Fruit fly (Drosophila melanogaster) whole organism, embryonic: ENCODE measurements around the gene Bcat.

Source experiments
- B-H1 ChIP-seq: fragments of 200-800 bp; sonication (Bioruptor generic); IDR thresholded peaks from 3 replicates; pipeline ENCODE4 v1.3.6; 2022; ENCODE audit warnings: missing biosample characterization, missing genetic modification characterization
- B-H2 ChIP-seq: fragments of 200-800 bp; sonication (Bioruptor generic); optimal IDR thresholded peaks from 2 replicates; lab custom pipeline; 2018; ENCODE audit warnings: missing biosample characterization, mild to moderate bottlenecking, missing genetic modification characterization
- Bdp1 ChIP-seq: fragments of 200-800 bp; sonication (Bioruptor generic); optimal IDR thresholded peaks from 3 replicates; lab custom pipeline; 2016; ENCODE audit warnings: missing biosample characterization, missing genetic modification characterization
- CG10267 ChIP-seq: fragments of 200-800 bp; sonication (Bioruptor generic); optimal IDR thresholded peaks from 2 replicates; lab custom pipeline; 2018; ENCODE audit warnings: missing biosample characterization, mild to moderate bottlenecking, missing genetic modification characterization, moderate library complexity
- CG10366 ChIP-seq: fragments of 200-800 bp; sonication (Bioruptor generic); IDR thresholded peaks from 2 replicates; pipeline ENCODE4 v1.3.6; 2022; ENCODE audit warnings: missing biosample characterization, missing genetic modification characterization
- CG11504 ChIP-seq: fragments of 200-800 bp; sonication (Bioruptor generic); optimal IDR thresholded peaks from 3 replicates; lab custom pipeline; 2019; ENCODE audit warnings: missing biosample characterization, mild to moderate bottlenecking, missing genetic modification characterization, moderate library complexity
- CG11723 ChIP-seq: fragments of 200-800 bp; sonication (Bioruptor generic); optimal IDR thresholded peaks from 2 replicates; lab custom pipeline; 2017; ENCODE audit warnings: missing biosample characterization, mild to moderate bottlenecking, missing genetic modification characterization
- CG12104 ChIP-seq: fragments of 200-800 bp; sonication (Bioruptor generic); optimal IDR thresholded peaks from 3 replicates; lab custom pipeline; 2016; ENCODE audit warnings: missing biosample characterization, missing genetic modification characterization
- CG12219 ChIP-seq: fragments of 200-800 bp; sonication (Bioruptor generic); optimal IDR thresholded peaks from 3 replicates; lab custom pipeline; 2018; ENCODE audit warnings: missing biosample characterization, mild to moderate bottlenecking, missing genetic modification characterization
- CG1233 ChIP-seq: fragments of 200-800 bp; sonication (Bioruptor generic); optimal IDR thresholded peaks from 4 replicates; lab custom pipeline; 2018; ENCODE audit warnings: missing biosample characterization, mild to moderate bottlenecking, missing genetic modification characterization
- CG14441 ChIP-seq: fragments of 200-800 bp; sonication (Bioruptor generic); IDR thresholded peaks from 2 replicates; pipeline ENCODE4 v1.3.6; 2022; ENCODE audit warnings: missing biosample characterization, missing genetic modification characterization
- CG1832 ChIP-seq: fragments of 200-800 bp; sonication (Bioruptor generic); optimal IDR thresholded peaks from 2 replicates; lab custom pipeline; 2017; ENCODE audit warnings: missing biosample characterization, mild to moderate bottlenecking, missing genetic modification characterization, inconsistent platforms
- CG2202 ChIP-seq: fragments of 200-800 bp; sonication (Bioruptor generic); optimal IDR thresholded peaks from 2 replicates; lab custom pipeline; 2018; ENCODE audit warnings: missing biosample characterization, mild to moderate bottlenecking, missing genetic modification characterization
- CG31365 ChIP-seq: fragments of 200-800 bp; sonication (Bioruptor generic); optimal IDR thresholded peaks from 2 replicates; lab custom pipeline; 2018; ENCODE audit warnings: missing biosample characterization, mild to moderate bottlenecking, missing genetic modification characterization
- CG3281 ChIP-seq: fragments of 200-800 bp; sonication (Bioruptor generic); optimal IDR thresholded peaks from 3 replicates; lab custom pipeline; 2017; ENCODE audit warnings: missing biosample characterization, mild to moderate bottlenecking, missing genetic modification characterization
- CG34376 ChIP-seq: fragments of 200-800 bp; sonication (Bioruptor generic); optimal IDR thresholded peaks from 2 replicates; lab custom pipeline; 2018; ENCODE audit warnings: missing biosample characterization, mild to moderate bottlenecking, missing genetic modification characterization
- CG4360 ChIP-seq: fragments of 200-800 bp; sonication (Bioruptor generic); IDR thresholded peaks from 2 replicates; pipeline ENCODE4 v1.3.6; 2022; ENCODE audit warnings: missing biosample characterization, missing genetic modification characterization
- CG8359 ChIP-seq: fragments of 200-800 bp; sonication (Bioruptor generic); optimal IDR thresholded peaks from 2 replicates; lab custom pipeline; 2017; ENCODE audit warnings: missing biosample characterization, mild to moderate bottlenecking, missing genetic modification characterization, borderline replicate concordance
- CG9215 ChIP-seq: fragments of 200-800 bp; sonication (Bioruptor generic); IDR thresholded peaks from 2 replicates; pipeline ENCODE4 v1.3.6; 2022; ENCODE audit warnings: missing biosample characterization, missing genetic modification characterization
- CTCF ChIP-seq: fragments of 200-800 bp; sonication (Bioruptor generic); optimal IDR thresholded peaks from 2 replicates; lab custom pipeline; 2017; ENCODE audit warnings: missing biosample characterization, mild to moderate bottlenecking, missing genetic modification characterization, moderate library complexity
- Doc3 ChIP-seq: fragments of 200-800 bp; sonication (Bioruptor generic); IDR thresholded peaks from 3 replicates; pipeline ENCODE4 v1.3.6; 2022; ENCODE audit warnings: missing biosample characterization, missing genetic modification characterization; ENCODE audit not compliant: partially characterized antibody
- E2f2 ChIP-seq: fragments of 200-800 bp; sonication (Bioruptor generic); IDR thresholded peaks from 2 replicates; pipeline ENCODE4 v1.3.6; 2022; ENCODE audit warnings: missing biosample characterization, missing genetic modification characterization
- Fer1 ChIP-seq: fragments of 200-800 bp; sonication (Bioruptor generic); optimal IDR thresholded peaks from 2 replicates; lab custom pipeline; 2017; ENCODE audit warnings: missing biosample characterization, mild to moderate bottlenecking, missing genetic modification characterization
- HLH4C ChIP-seq: fragments of 200-800 bp; sonication (Bioruptor generic); IDR thresholded peaks from 3 replicates; pipeline ENCODE4 v1.3.6; 2022; ENCODE audit warnings: missing biosample characterization, missing genetic modification characterization; ENCODE audit not compliant: partially characterized antibody
- Hr78 ChIP-seq, 2 experiments: fragments of 200-800 bp in 1 of 2; fragments of >200 bp in 1 of 2; sonication (Bioruptor generic) in 1 of 2; optimal IDR thresholded peaks; 2 replicates each; lab custom pipeline; 2017 to 2019; ENCODE audit warnings: missing biosample characterization in 2 of 2, missing genetic modification characterization in 2 of 2, mild to moderate bottlenecking in 1 of 2, moderate library complexity in 1 of 2
- Lhr ChIP-seq: fragments of 200-800 bp; sonication (Bioruptor generic); optimal IDR thresholded peaks from 3 replicates; lab custom pipeline; 2017; ENCODE audit warnings: mild to moderate bottlenecking, missing biosample characterization, missing genetic modification reagents, missing genetic modification characterization
- NC2β ChIP-seq: fragments of 200-800 bp; sonication (Bioruptor generic); optimal IDR thresholded peaks from 2 replicates; lab custom pipeline; 2016; ENCODE audit warnings: missing biosample characterization, missing genetic modification characterization
- Nf-YA ChIP-seq: fragments of 200-800 bp; sonication (Bioruptor generic); IDR thresholded peaks from 2 replicates; pipeline ENCODE4 v1.3.6; 2022; ENCODE audit warnings: missing biosample characterization, missing genetic modification characterization
- Oaz ChIP-seq: fragments of 200-800 bp; sonication (Bioruptor generic); IDR thresholded peaks from 2 replicates; pipeline ENCODE4 v1.3.6; 2022; ENCODE audit warnings: missing biosample characterization, missing genetic modification characterization
- PHDP ChIP-seq: fragments of 200-800 bp; sonication (Bioruptor generic); optimal IDR thresholded peaks from 3 replicates; lab custom pipeline; 2018; ENCODE audit warnings: missing biosample characterization, mild to moderate bottlenecking, missing genetic modification characterization, moderate library complexity
- Rx ChIP-seq: fragments of 200-800 bp; sonication (Bioruptor generic); IDR thresholded peaks from 2 replicates; pipeline ENCODE4 v1.3.6; 2022; ENCODE audit warnings: missing biosample characterization, missing genetic modification characterization
- Side ChIP-seq: fragments of 200-800 bp; sonication (Bioruptor generic); optimal IDR thresholded peaks from 2 replicates; lab custom pipeline; 2016; ENCODE audit warnings: missing biosample characterization, missing genetic modification characterization
- Stat92E ChIP-seq, 3 experiments: fragments of >200 bp in 2 of 3; fragments of 200-800 bp in 1 of 3; sonication (Bioruptor generic) in 1 of 3; optimal IDR thresholded peaks; 2 replicates each; lab custom pipeline; 2017 to 2019; ENCODE audit warnings: missing biosample characterization in 3 of 3, missing genetic modification characterization in 3 of 3, mild to moderate bottlenecking in 1 of 3, moderate library complexity in 1 of 3
- aop ChIP-seq: fragments of 200-800 bp; sonication (Bioruptor generic); IDR thresholded peaks from 2 replicates; pipeline ENCODE4 v1.3.6; 2022; ENCODE audit warnings: missing biosample characterization, missing genetic modification characterization
- ara ChIP-seq: fragments of 200-800 bp; sonication (Bioruptor generic); IDR thresholded peaks from 2 replicates; pipeline ENCODE4 v1.3.6; 2022; ENCODE audit warnings: missing biosample characterization, missing genetic modification characterization
- chinmo ChIP-seq: fragments of 200-800 bp; sonication (Bioruptor generic); IDR thresholded peaks from 4 replicates; pipeline ENCODE4 v1.3.6; 2022; ENCODE audit warnings: missing biosample characterization, missing genetic modification characterization; ENCODE audit not compliant: partially characterized antibody
- chm ChIP-seq: fragments of 200-800 bp; sonication (Bioruptor generic); IDR thresholded peaks from 2 replicates; pipeline ENCODE4 v1.3.6; 2022; ENCODE audit warnings: missing biosample characterization, missing genetic modification characterization
- ems ChIP-seq: fragments of 200-800 bp; sonication (Bioruptor generic); optimal IDR thresholded peaks from 3 replicates; lab custom pipeline; 2016; ENCODE audit warnings: missing biosample characterization, missing genetic modification characterization
- esg ChIP-seq: fragments of 200-800 bp; sonication (Bioruptor generic); conservative IDR thresholded peaks from 2 replicates; pipeline ENCODE4 v1.3.6; 2022; ENCODE audit warnings: missing biosample characterization, missing genetic modification characterization
- fd3F ChIP-seq: fragments of 200-800 bp; sonication (Bioruptor generic); optimal IDR thresholded peaks from 2 replicates; lab custom pipeline; 2018; ENCODE audit warnings: missing biosample characterization, mild to moderate bottlenecking, missing genetic modification characterization, moderate library complexity
- gce ChIP-seq: fragments of 200-800 bp; sonication (Bioruptor generic); IDR thresholded peaks from 3 replicates; pipeline ENCODE4 v1.3.6; 2022; ENCODE audit warnings: missing biosample characterization, missing genetic modification characterization
- inv ChIP-seq: fragments of 200-800 bp; sonication (Bioruptor generic); IDR thresholded peaks from 2 replicates; pipeline ENCODE4 v1.3.6; 2022; ENCODE audit warnings: missing biosample characterization, missing genetic modification characterization; ENCODE audit not compliant: partially characterized antibody
- maf-S ChIP-seq: fragments of 200-800 bp; sonication (Bioruptor generic); optimal IDR thresholded peaks from 2 replicates; lab custom pipeline; 2016; ENCODE audit warnings: missing biosample characterization, missing genetic modification characterization
- mam ChIP-seq: fragments of 200-800 bp; sonication (Bioruptor generic); optimal IDR thresholded peaks from 3 replicates; lab custom pipeline; 2016; ENCODE audit warnings: missing biosample characterization, missing genetic modification characterization
- peb ChIP-seq: fragments of 200-800 bp; sonication (Bioruptor generic); IDR thresholded peaks from 2 replicates; pipeline ENCODE4 v1.3.6; 2022; ENCODE audit warnings: missing biosample characterization, missing genetic modification characterization
- pnt ChIP-seq: fragments of 200-800 bp; sonication (Bioruptor generic); optimal IDR thresholded peaks from 3 replicates; lab custom pipeline; 2016; ENCODE audit warnings: missing biosample characterization, missing genetic modification characterization
- schlank ChIP-seq: fragments of 200-800 bp; sonication (Bioruptor generic); optimal IDR thresholded peaks from 2 replicates; lab custom pipeline; 2018; ENCODE audit warnings: missing biosample characterization, mild to moderate bottlenecking, missing genetic modification characterization
- seq ChIP-seq: fragments of 200-800 bp; sonication (Bioruptor generic); IDR thresholded peaks from 2 replicates; pipeline ENCODE4 v1.3.6; 2022; ENCODE audit warnings: missing biosample characterization, missing genetic modification characterization
- stwl ChIP-seq: fragments of 200-800 bp; sonication (Bioruptor generic); optimal IDR thresholded peaks from 3 replicates; lab custom pipeline; 2018; ENCODE audit warnings: missing biosample characterization, mild to moderate bottlenecking, missing genetic modification characterization, moderate library complexity
- vnd ChIP-seq: fragments of 200-800 bp; sonication (Bioruptor generic); IDR thresholded peaks from 3 replicates; pipeline ENCODE4 v1.3.6; 2022; ENCODE audit warnings: missing biosample characterization, missing genetic modification characterization; ENCODE audit not compliant: partially characterized antibody

Bcat gene

dm6 chrX:13412941-13413613 lies 16.4 kb downstream of the Bcat start, which contains the start of the genes CG1998 and Set2 (continued):
- TF ChIP-seq CG14441 (GFP tag; lab: Robert Waterston, UW) (no peak), CG9215 (GFP tag; lab: Robert Waterston, UW) (peak; percentile 85), Rx (GFP tag; lab: Robert Waterston, UW) (no peak), PHDP (tag; lab: Kevin White, UChicago) (no peak), CG34376 (GFP tag; lab: Kevin White, UChicago) (no peak), gce (GFP tag; lab: Robert Waterston, UW) (no peak), CG12219 (GFP tag; lab: Kevin White, UChicago) (no peak), ara (GFP tag; lab: Robert Waterston, UW) (no peak), CG31365 (tag; lab: Kevin White, UChicago) (peak; percentile 28), Bdp1 (GFP tag; lab: Kevin White, UChicago) (no peak), CG8359 (GFP tag; lab: Kevin White, UChicago) (no peak), Hr78 (GFP tag; optimal IDR thresholded peaks at IDR 0.05; lab: Kevin White, UChicago) (no peak), B-H1 (no peak), NC2β (peak; percentile 15), schlank (tag; lab: Kevin White, UChicago) (no peak), B-H2 (GFP tag; lab: Kevin White, UChicago) (no peak), inv (peak; percentile 46; the same call in 1 of the 2 replicates), stwl (peak; percentile 92), chm (GFP tag; lab: Robert Waterston, UW) (no peak), seq (GFP tag; lab: Robert Waterston, UW) (no peak), Doc3 (GFP tag; lab: Robert Waterston, UW) (no peak), Nf-YA (GFP tag; lab: Robert Waterston, UW) (no peak), maf-S (GFP tag; lab: Kevin White, UChicago) (no peak), CG11723 (no peak), CG2202 (no peak), CG1233 (GFP tag; lab: Kevin White, UChicago) (peak; percentile 3), pnt (GFP tag; lab: Kevin White, UChicago) (peak; percentile 1), Stat92E (GFP tag; optimal IDR thresholded peaks at IDR 0.05; lab: Kevin White, UChicago) (peak in 1 of 3 experiments; percentile 30), CG12104 (GFP tag; lab: Kevin White, UChicago) (no peak), Side (no peak), CG11504 (tag; lab: Kevin White, UChicago) (no peak), ems (GFP tag; lab: Kevin White, UChicago) (peak; percentile 8), esg (GFP tag; lab: Robert Waterston, UW) (no peak), CG10366 (GFP tag; lab: Robert Waterston, UW) (no peak), vnd (no peak), fd3F (no peak), peb (GFP tag; lab: Robert Waterston, UW) (no peak), HLH4C (GFP tag; lab: Robert Waterston, UW) (0 out of 3 replicates have a peak, but pooled peaks have one; percentile 23), CG10267 (peak; percentile 93), Fer1 (GFP tag; lab: Kevin White, UChicago) (peak; percentile 52), CG4360 (GFP tag; lab: Robert Waterston, UW) (no peak), chinmo (GFP tag; lab: Robert Waterston, UW) (peak; percentile 96), Oaz (GFP tag; lab: Robert Waterston, UW) (no peak), aop (GFP tag; lab: Robert Waterston, UW) (no peak), CG1832 (GFP tag; lab: Kevin White, UChicago) (peak; percentile 89), CG3281 (GFP tag; lab: Kevin White, UChicago) (no peak), CTCF (GFP tag; lab: Kevin White, UChicago) (peak; percentile 45), Lhr (GFP tag; lab: Kevin White, UChicago) (peak; percentile 91), E2f2 (GFP tag; lab: Robert Waterston, UW) (peak; percentile 87), mam (peak; percentile 10)
